Worm (Caenorhabditis elegans): ENCODE data around the gene irld-8.
"Not testable (repeated sequence)": the region's sequence is repeated elsewhere in the genome, so short reads cannot be mapped to it uniquely, and the experiment has no call there.

ce11 chrIV:8073660-8074059, 41.9 kb upstream of the irld-8 start:
- TF ChIP-seq elt-2 (tag; optimal IDR thresholded peaks at IDR 0.05); ces-1 (GFP tag; optimal IDR thresholded peaks at IDR 0.05); pag-3 (tag; optimal IDR thresholded peaks at IDR 0.05; ENCODE audit: borderline replicate concordance, insufficient read depth): not testable (repeated sequence)

Data from whole organism, L1 larva.